Worm (Caenorhabditis elegans) whole organism, young adult: ENCODE data around the gene Y102A5C.2.

Experiments used
- K11D2.4 ChIP-seq: fragments of 200-800 bp; sonication (Bioruptor generic); IDR thresholded peaks from 2 replicates; pipeline ENCODE4 v1.3.6; 2022; ENCODE audit warnings: missing genetic modification reagents, missing genetic modification characterization, missing compliant biosample characterization
- ccch-3 ChIP-seq: fragments of 200-800 bp; sonication (Bioruptor generic); optimal IDR thresholded peaks from 2 replicates; lab custom pipeline; 2018; ENCODE audit warnings: mild to moderate bottlenecking, missing genetic modification characterization, missing compliant biosample characterization
- ceh-79 ChIP-seq: sonication (generic microtip); optimal IDR thresholded peaks from 2 replicates; lab custom pipeline; 2017; ENCODE audit warnings: mild to moderate bottlenecking, missing genetic modification characterization, missing compliant biosample characterization
- ets-4 ChIP-seq: fragments of 200-800 bp; sonication (Bioruptor generic); optimal IDR thresholded peaks from 2 replicates; lab custom pipeline; 2018; ENCODE audit warnings: mild to moderate bottlenecking, missing genetic modification characterization, missing compliant biosample characterization
- let-607 ChIP-seq, 2 experiments: fragments of 200-800 bp in 1 of 2; sonication (Bioruptor generic) in 1 of 2; sonication (generic microtip) in 1 of 2; optimal IDR thresholded peaks; 2 replicates each; lab custom pipeline; 2016 to 2018; ENCODE audit warnings: mild to moderate bottlenecking in 2 of 2, missing compliant biosample characterization in 2 of 2, missing genetic modification characterization in 2 of 2, moderate library complexity in 2 of 2, missing genotype in 1 of 2
- mel-28 ChIP-seq: sonication (generic microtip); optimal IDR thresholded peaks from 2 replicates; lab custom pipeline; 2016; ENCODE audit warnings: borderline replicate concordance, mild to moderate bottlenecking, missing genetic modification characterization, missing compliant biosample characterization
- nhr-90 ChIP-seq: sonication (generic microtip); optimal IDR thresholded peaks from 2 replicates; lab custom pipeline; 2016; ENCODE audit warnings: missing genotype, mild to moderate bottlenecking, missing genetic modification characterization, missing compliant biosample characterization
- sea-2 ChIP-seq: fragments of 200-800 bp; sonication (Bioruptor generic); IDR thresholded peaks from 2 replicates; pipeline ENCODE4 v1.3.6; 2022; ENCODE audit warnings: missing genetic modification characterization, missing compliant biosample characterization
- snpc-1.1 ChIP-seq: sonication (generic microtip); optimal IDR thresholded peaks from 2 replicates; lab custom pipeline; 2017; ENCODE audit warnings: missing genetic modification characterization, mild to moderate bottlenecking, missing compliant biosample characterization, antibody characterized with exemption, moderate library complexity, missing genotype, missing genetic modification reagents; ENCODE audit not compliant: insufficient read depth
- snpc-3.4 ChIP-seq: sonication (generic microtip); optimal IDR thresholded peaks from 2 replicates; lab custom pipeline; 2017; ENCODE audit warnings: missing genetic modification characterization, mild to moderate bottlenecking, missing compliant biosample characterization, antibody characterized with exemption, moderate library complexity, missing genotype, missing genetic modification reagents
- ztf-22 ChIP-seq: fragments of 200-800 bp; sonication (Bioruptor generic); optimal IDR thresholded peaks from 2 replicates; lab custom pipeline; 2018; ENCODE audit warnings: mild to moderate bottlenecking, missing genetic modification characterization, moderate library complexity, missing compliant biosample characterization

ce11 chrV:16951504-16951903 is 33.0 kb downstream of the Y102A5C.2 start, which contains the start of gene clec-238:
- TF ChIP-seq mel-28 (tag; lab: Kevin White, UChicago) (no peak), snpc-1.1 (tag; lab: Kevin White, UChicago) (no peak), sea-2 (GFP tag; lab: Robert Waterston, UW) (no peak), ztf-22 (GFP tag; lab: Kevin White, UChicago) (no peak), let-607 (tag; optimal IDR thresholded peaks at IDR 0.05; lab: Kevin White, UChicago) (no peak), ets-4 (GFP tag; lab: Kevin White, UChicago) (no peak), K11D2.4 (GFP tag; lab: Robert Waterston, UW) (no peak), ceh-79 (tag; lab: Kevin White, UChicago) (no peak), ccch-3 (GFP tag; lab: Kevin White, UChicago) (no peak), nhr-90 (tag; lab: Kevin White, UChicago) (no peak), snpc-3.4 (tag; lab: Kevin White, UChicago) (no peak)
